Fruit fly (Drosophila melanogaster) S2 (cell line): ENCODE data around the gene CG9377.

Experiments used
- CG8478 ChIP-seq: fragments of >200 bp; optimal IDR thresholded peaks from 2 replicates; lab custom pipeline; 2018
- CTCF ChIP-seq, 2 experiments: fragments of >200 bp; optimal IDR thresholded peaks; 2 replicates each; lab custom pipeline; 2018

- no peak for TF ChIP-seq CG8478 (lab: Kevin White, UChicago)
- no peak for TF ChIP-seq CTCF (optimal IDR thresholded peaks at IDR 0.05; lab: Kevin White, UChicago)
Measured at dm6 chr2L:13368940-13369339, 7.6 kb upstream of the CG9377 start, which contains the start of gene CG31855.
